Worm (Caenorhabditis elegans) whole organism, midembryonic: ENCODE results near the gene sre-6.

Source experiments
- flt-1 ChIP-seq: fragments of 200-800 bp; sonication (Bioruptor generic); IDR thresholded peaks from 2 replicates; pipeline ENCODE4 v1.3.6; 2022; ENCODE audit warnings: missing genetic modification characterization, missing compliant biosample characterization
- klf-2 ChIP-seq: fragments of 200-800 bp; sonication (Bioruptor generic); conservative IDR thresholded peaks from 2 replicates; pipeline ENCODE4 v1.3.6; 2022; ENCODE audit warnings: missing genetic modification reagents, missing genetic modification characterization, missing compliant biosample characterization
- tab-1 ChIP-seq: fragments of 200-800 bp; sonication (Bioruptor generic); IDR thresholded peaks from 2 replicates; pipeline ENCODE4 v1.3.6; 2022; ENCODE audit warnings: missing genetic modification characterization, missing compliant biosample characterization
- ztf-23 ChIP-seq: fragments of 200-800 bp; sonication (Bioruptor generic); IDR thresholded peaks from 2 replicates; pipeline ENCODE4 v1.3.6; 2022; ENCODE audit warnings: missing genetic modification reagents, missing genetic modification characterization, missing compliant biosample characterization

DNA sequence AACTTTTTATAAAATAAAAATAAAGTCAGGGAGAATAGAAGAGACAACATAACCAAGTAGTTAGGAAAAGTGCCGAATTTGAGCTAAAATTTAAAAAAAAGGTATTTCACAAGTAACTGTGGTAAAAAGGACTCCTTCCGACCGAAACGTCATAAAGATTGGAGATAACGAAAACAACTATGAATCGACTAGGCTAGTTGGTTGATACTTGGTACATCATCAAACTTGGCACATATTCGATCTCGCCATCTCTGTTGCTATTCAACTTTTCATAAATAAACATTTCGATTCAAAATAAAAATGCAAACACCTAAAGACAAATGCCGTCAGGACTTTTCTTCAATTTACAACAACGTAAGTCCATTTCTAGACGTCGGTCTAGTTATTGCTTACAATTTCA lies 49.2 kb upstream of the sre-6 start, which contains the start of gene C29A12.22:
- no peak for TF ChIP-seq ztf-23 (GFP tag; lab: Robert Waterston, UW)
- no peak for TF ChIP-seq flt-1 (GFP tag; lab: Robert Waterston, UW)
- no peak for TF ChIP-seq tab-1 (GFP tag; lab: Robert Waterston, UW)
- TF ChIP-seq klf-2 (GFP tag; lab: Robert Waterston, UW): no peak
